Worm (Caenorhabditis elegans) whole organism, young adult: Measurements from ENCODE around the gene jac-1.

Experiments used
- C17E4.6 ChIP-seq: fragments of 200-800 bp; sonication (Bioruptor generic); IDR thresholded peaks from 2 replicates; pipeline ENCODE4 v1.3.6; 2022; ENCODE audit warnings: missing genetic modification reagents, missing genetic modification characterization, missing compliant biosample characterization
- F33H1.4 ChIP-seq: fragments of 200-800 bp; sonication (Bioruptor generic); IDR thresholded peaks from 2 replicates; pipeline ENCODE4 v1.3.6; 2022; ENCODE audit warnings: missing genetic modification reagents, missing genetic modification characterization, missing compliant biosample characterization
- ZK185.1 ChIP-seq: sonication (generic microtip); optimal IDR thresholded peaks from 2 replicates; lab custom pipeline; 2016; ENCODE audit warnings: mild to moderate bottlenecking, missing genetic modification characterization, missing compliant biosample characterization; ENCODE audit not compliant: poor library complexity, severe bottlenecking
- ama-1 ChIP-seq, 3 experiments: fragments of 150-350 bp in 1 of 3; sonication (generic microtip) in 2 of 3; optimal IDR thresholded peaks; 2 replicates each; lab custom pipeline; 2014 to 2018; ENCODE audit warnings: missing biosample characterization in 2 of 3, missing genetic modification characterization in 2 of 3, missing genetic modification reagents in 2 of 3
- attf-3 ChIP-seq: fragments of 200-800 bp; sonication (Bioruptor generic); conservative IDR thresholded peaks from 2 replicates; pipeline ENCODE4 v1.3.6; 2022; ENCODE audit warnings: missing genetic modification reagents, missing genetic modification characterization, missing compliant biosample characterization
- ceh-79 ChIP-seq: sonication (generic microtip); optimal IDR thresholded peaks from 2 replicates; lab custom pipeline; 2017; ENCODE audit warnings: mild to moderate bottlenecking, missing genetic modification characterization, missing compliant biosample characterization
- dpl-1 ChIP-seq: fragments of 150-350 bp; optimal IDR thresholded peaks from 2 replicates; lab custom pipeline; 2014; ENCODE audit warnings: missing biosample characterization, missing genetic modification reagents, missing genetic modification characterization
- hlh-12 ChIP-seq: sonication (generic microtip); optimal IDR thresholded peaks from 2 replicates; lab custom pipeline; 2016; ENCODE audit warnings: missing genetic modification characterization, missing compliant biosample characterization
- pbrm-1 ChIP-seq: fragments of 200-800 bp; sonication (Bioruptor generic); IDR thresholded peaks from 2 replicates; pipeline ENCODE4 v1.3.6; 2022; ENCODE audit warnings: missing genetic modification reagents, missing genetic modification characterization, missing compliant biosample characterization
- pha-4 ChIP-seq: fragments of 150-350 bp; sonication (generic microtip); optimal IDR thresholded peaks from 2 replicates; lab custom pipeline; 2014; ENCODE audit warnings: missing biosample characterization, missing genetic modification reagents, missing genetic modification characterization
- sea-2 ChIP-seq: fragments of 200-800 bp; sonication (Bioruptor generic); IDR thresholded peaks from 2 replicates; pipeline ENCODE4 v1.3.6; 2022; ENCODE audit warnings: missing genetic modification characterization, missing compliant biosample characterization
- unc-62 ChIP-seq: fragments of 150-350 bp; optimal IDR thresholded peaks from 2 replicates; lab custom pipeline; 2014; ENCODE audit warnings: missing biosample characterization, missing genetic modification reagents, missing genetic modification characterization
- zfh-2 ChIP-seq: fragments of 200-800 bp; sonication (Bioruptor generic); conservative IDR thresholded peaks from 2 replicates; pipeline ENCODE4 v1.3.6; 2022; ENCODE audit warnings: missing genetic modification reagents, missing genetic modification characterization, missing compliant biosample characterization

- TF ChIP-seq attf-3 (GFP tag; lab: Robert Waterston, UW) (no peak), hlh-12 (no peak), unc-62 (no peak), dpl-1 (no peak), C17E4.6 (no peak), ZK185.1 (tag; lab: Kevin White, UChicago) (no peak), ama-1 (optimal IDR thresholded peaks at IDR 0.05; lab: Kevin White, UChicago) (no peak), ama-1 (GFP tag; optimal IDR thresholded peaks at IDR 0.05; lab: Kevin White, UChicago) (no peak), pbrm-1 (GFP tag; lab: Robert Waterston, UW) (no peak), zfh-2 (GFP tag; lab: Robert Waterston, UW) (no peak), ceh-79 (no peak), sea-2 (GFP tag; lab: Robert Waterston, UW) (no peak), pha-4 (tag; lab: Kevin White, UChicago) (no peak), F33H1.4 (GFP tag; lab: Robert Waterston, UW) (no peak)
Observed at ce11 chrIV:16060491-16060890, 33.8 kb upstream of the jac-1 start.
